Worm (Caenorhabditis elegans): Measurements from ENCODE around the gene syx-18.
A peak's percentile ranks its signal among the peaks of the same experiment; 100 is the strongest.

syx-18 gene

DNA sequence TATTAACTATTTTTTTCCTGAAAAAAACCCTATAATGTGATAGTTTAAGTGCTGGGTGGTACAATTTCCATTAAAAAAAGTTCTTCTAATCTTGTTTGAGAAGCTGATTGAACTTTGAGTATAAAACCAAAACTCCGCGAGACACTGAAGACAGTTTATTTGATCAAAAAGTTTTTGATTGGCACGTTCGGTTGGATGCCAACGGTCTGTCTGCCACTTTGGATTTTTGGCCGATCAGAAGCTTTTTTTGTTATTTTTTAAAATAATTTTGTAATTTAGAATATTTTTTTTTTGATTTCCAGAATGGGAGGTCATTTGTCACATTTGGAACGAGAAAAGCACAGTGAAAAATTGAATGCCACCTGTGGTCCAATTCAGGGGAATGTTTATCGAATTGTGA, 14.3 kb upstream of the syx-18 start, which contains the start of gene cest-28:
cest-28 (plus strand) TSS at position 301 of the 400 bp plus-strand sequence.
- no peak for TF ChIP-seq egl-27 (tag; optimal IDR thresholded peaks at IDR 0.05)
- TF ChIP-seq mbf-1 (tag; optimal IDR thresholded peaks at IDR 0.05), result no peak
- no peak for TF ChIP-seq nhr-25 (tag; optimal IDR thresholded peaks at IDR 0.05)
- TF ChIP-seq sem-4 (tag; optimal IDR thresholded peaks at IDR 0.05), result no peak
- TF ChIP-seq ceh-16 (tag; optimal IDR thresholded peaks at IDR 0.05), result no peak
- no peak for TF ChIP-seq ztf-4 (tag; optimal IDR thresholded peaks at IDR 0.05)
- TF ChIP-seq unc-62 (GFP tag; optimal IDR thresholded peaks at IDR 0.05), result no peak
- no peak for TF ChIP-seq mdl-1 (tag; optimal IDR thresholded peaks at IDR 0.05)
- TF ChIP-seq mab-5 (tag; optimal IDR thresholded peaks at IDR 0.05), result no peak
- TF ChIP-seq nhr-11 (tag; optimal IDR thresholded peaks at IDR 0.05), result no peak
- no peak for TF ChIP-seq F13H6.1 (tag; optimal IDR thresholded peaks at IDR 0.05)
- no peak for TF ChIP-seq alr-1 (tag; optimal IDR thresholded peaks at IDR 0.05)

DNA sequence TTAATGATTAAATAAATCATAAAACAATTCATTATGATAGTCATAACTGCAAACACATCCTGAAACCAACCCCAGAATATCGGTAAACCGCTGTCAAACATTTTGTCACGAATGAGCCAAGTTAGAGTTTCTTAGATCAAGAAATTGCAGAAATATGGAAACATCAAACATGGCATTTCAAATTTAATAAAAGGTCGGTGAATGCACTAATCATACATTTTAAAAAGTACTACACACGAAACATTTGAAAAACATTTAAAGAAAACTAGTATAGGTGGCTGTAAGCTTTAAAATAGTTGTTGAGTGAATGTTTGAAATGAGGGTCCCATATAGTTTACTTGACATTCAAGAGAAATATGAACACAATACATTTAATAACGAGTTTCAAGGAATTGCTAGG, 13.5 kb upstream of the syx-18 start, which contains the start of gene str-180:
str-180 (minus strand) TSS at position 101 of the 400 bp plus-strand sequence.
- TF ChIP-seq ama-1 (optimal IDR thresholded peaks at IDR 0.05) (no peak), aly-2 (tag; optimal IDR thresholded peaks at IDR 0.05) (no peak)

DNA sequence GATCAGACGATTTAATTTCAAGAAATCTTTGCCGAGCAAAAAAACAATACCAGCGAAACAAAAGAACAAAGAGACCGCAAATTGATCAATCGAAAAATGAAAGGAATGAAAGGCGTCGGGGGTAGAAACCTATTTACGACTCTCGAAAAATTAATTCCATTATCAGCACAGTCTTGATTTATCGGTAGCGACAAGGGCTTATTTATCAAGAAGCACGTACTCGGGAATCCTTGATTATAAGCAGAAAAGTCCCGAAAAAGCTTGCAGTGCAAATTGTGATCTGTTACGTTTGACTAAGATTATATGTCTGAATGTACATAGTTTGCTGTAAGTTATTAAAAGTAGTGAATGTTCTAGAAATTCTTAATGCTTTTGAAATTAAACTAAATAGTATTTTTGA, 11.3 kb upstream of the syx-18 start:
- TF ChIP-seq fos-1 (tag; optimal IDR thresholded peaks at IDR 0.05) (peak; percentile 23), ztf-1 (GFP tag; conservative IDR thresholded peaks at IDR 0.05) (no peak), sma-9 (GFP tag; optimal IDR thresholded peaks at IDR 0.05) (peak; percentile 40), sma-9 (tag; optimal IDR thresholded peaks at IDR 0.05) (no peak)

DNA sequence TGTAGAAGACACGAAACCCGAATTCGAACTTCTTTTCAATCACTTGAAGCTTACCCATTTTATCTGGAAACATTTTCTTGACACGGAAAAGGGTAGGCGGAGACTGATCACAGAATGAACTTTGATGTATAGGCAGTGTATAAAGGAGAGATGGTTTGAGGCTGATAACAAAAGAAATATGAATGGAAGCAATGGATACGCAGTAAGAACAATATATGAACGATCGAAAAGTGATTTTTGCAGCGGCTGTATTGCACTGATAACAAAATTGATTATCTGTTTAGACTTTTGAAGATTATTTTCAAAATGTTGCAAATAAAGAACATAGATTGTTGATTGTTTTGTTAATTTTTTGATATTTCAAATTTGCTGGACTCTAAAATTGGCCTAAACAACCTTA, 10.5 kb upstream of the syx-18 start, which contains the start of gene pmp-5:
pmp-5 (minus strand) TSS at position 63 of the 400 bp plus-strand sequence.
- TF ChIP-seq ztf-4 (tag; optimal IDR thresholded peaks at IDR 0.05), result no peak
- no peak for TF ChIP-seq dmd-4 (tag; optimal IDR thresholded peaks at IDR 0.05)
- no peak for TF ChIP-seq F13H6.1 (tag; optimal IDR thresholded peaks at IDR 0.05)
- no peak for TF ChIP-seq mab-5 (tag; optimal IDR thresholded peaks at IDR 0.05)
- peak; percentile 82 for TF ChIP-seq sma-9 (GFP tag; optimal IDR thresholded peaks at IDR 0.05)
- TF ChIP-seq sma-9 (tag; optimal IDR thresholded peaks at IDR 0.05), result no peak
- TF ChIP-seq sma-3 (GFP tag; optimal IDR thresholded peaks at IDR 0.05), result no peak
- no peak for TF ChIP-seq nhr-77 (tag; optimal IDR thresholded peaks at IDR 0.05)
- no peak for TF ChIP-seq alr-1 (tag; optimal IDR thresholded peaks at IDR 0.05)
- no peak for TF ChIP-seq blmp-1 (tag; optimal IDR thresholded peaks at IDR 0.05; ENCODE audit: insufficient read depth)
- TF ChIP-seq fos-1 (tag; optimal IDR thresholded peaks at IDR 0.05), result peak; percentile 31
- no peak for TF ChIP-seq elt-1 (tag; optimal IDR thresholded peaks at IDR 0.05)
- no peak for TF ChIP-seq C34F6.9 (tag; optimal IDR thresholded peaks at IDR 0.05)

DNA sequence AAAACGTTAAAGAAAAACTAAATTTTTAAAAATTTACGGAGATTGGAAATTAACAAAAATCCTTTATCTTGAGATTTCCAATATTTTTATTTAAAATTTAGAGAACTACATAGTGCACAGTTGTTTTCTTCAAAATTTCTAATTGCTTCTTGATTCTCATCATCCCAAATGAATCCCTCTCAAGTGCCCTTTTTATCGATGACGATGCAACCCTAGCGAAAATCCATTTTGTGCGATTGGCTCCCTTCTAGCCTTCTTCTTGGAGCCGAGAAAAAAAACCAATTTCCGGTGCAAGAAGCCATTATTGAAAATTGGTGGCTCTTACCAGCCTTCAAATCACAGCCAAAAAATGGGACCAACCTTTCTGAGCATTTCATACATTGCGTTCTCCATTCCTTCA, 7.3 kb upstream of the syx-18 start:
- TF ChIP-seq elt-1 (tag; optimal IDR thresholded peaks at IDR 0.05) (no peak), ztf-4 (tag; optimal IDR thresholded peaks at IDR 0.05) (no peak), lin-39 (tag; optimal IDR thresholded peaks at IDR 0.05) (no peak), mbf-1 (tag; optimal IDR thresholded peaks at IDR 0.05) (no peak), sem-4 (tag; optimal IDR thresholded peaks at IDR 0.05) (no peak), nhr-25 (tag; optimal IDR thresholded peaks at IDR 0.05) (no peak), elt-3 (tag; optimal IDR thresholded peaks at IDR 0.05) (no peak), Y55F3AM.14 (GFP tag; optimal IDR thresholded peaks at IDR 0.05) (no peak), mdl-1 (tag; optimal IDR thresholded peaks at IDR 0.05) (no peak), ama-1 (optimal IDR thresholded peaks at IDR 0.05) (no peak), dmd-4 (tag; optimal IDR thresholded peaks at IDR 0.05) (no peak), peb-1 (tag; optimal IDR thresholded peaks at IDR 0.05) (no peak), nhr-6 (tag; optimal IDR thresholded peaks at IDR 0.05) (no peak), lin-13 (GFP tag; optimal IDR thresholded peaks at IDR 0.05) (no peak)

DNA sequence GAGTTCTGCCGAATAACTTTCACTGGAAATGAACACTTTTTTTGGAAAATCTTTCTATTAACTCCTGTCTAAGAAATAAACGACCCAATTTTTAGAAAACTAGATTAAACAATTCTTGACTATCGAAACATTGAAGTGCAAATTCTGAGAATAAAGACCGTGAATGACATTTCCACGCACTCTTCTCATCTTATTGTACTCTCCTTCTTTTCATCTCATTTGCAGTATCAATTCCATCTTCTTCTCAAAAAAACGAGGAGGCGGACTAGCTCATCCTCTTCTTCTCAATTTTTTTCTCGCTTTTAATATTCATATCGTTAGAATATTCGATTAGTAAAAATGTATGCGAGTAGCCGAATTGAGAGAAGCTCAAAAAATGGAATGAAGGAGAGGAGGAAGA, 6.4 kb upstream of the syx-18 start:
- TF ChIP-seq lin-39 (tag; optimal IDR thresholded peaks at IDR 0.05) (no peak), unc-39 (tag; optimal IDR thresholded peaks at IDR 0.05) (no peak), dmd-4 (tag; optimal IDR thresholded peaks at IDR 0.05) (no peak), Y55F3AM.14 (GFP tag; optimal IDR thresholded peaks at IDR 0.05) (no peak), elt-1 (tag; optimal IDR thresholded peaks at IDR 0.05) (no peak), gmeb-1 (tag; optimal IDR thresholded peaks at IDR 0.05) (no peak), crh-2 (tag; optimal IDR thresholded peaks at IDR 0.05) (peak; percentile 3), lsy-2 (tag; optimal IDR thresholded peaks at IDR 0.05) (peak in 1 of 2 experiments; percentile 21), C34F6.9 (tag; optimal IDR thresholded peaks at IDR 0.05) (peak; percentile 49), snpc-4 (tag; optimal IDR thresholded peaks at IDR 0.05) (no peak), ztf-4 (tag; optimal IDR thresholded peaks at IDR 0.05) (no peak), ZK546.5 (tag; optimal IDR thresholded peaks at IDR 0.05) (no peak), sma-3 (GFP tag; optimal IDR thresholded peaks at IDR 0.05) (no peak), unc-55 (GFP tag; optimal IDR thresholded peaks at IDR 0.05) (peak; percentile 39), nhr-77 (tag; optimal IDR thresholded peaks at IDR 0.05) (no peak), ceh-82 (tag; optimal IDR thresholded peaks at IDR 0.05) (no peak), ceh-16 (tag; optimal IDR thresholded peaks at IDR 0.05) (no peak), nhr-237 (tag; optimal IDR thresholded peaks at IDR 0.05) (no peak), nhr-129 (tag; optimal IDR thresholded peaks at IDR 0.05) (no peak), ama-1 (optimal IDR thresholded peaks at IDR 0.05) (no peak), ztf-1 (GFP tag; conservative IDR thresholded peaks at IDR 0.05) (no peak), nhr-25 (tag; optimal IDR thresholded peaks at IDR 0.05) (no peak), nhr-21 (tag; optimal IDR thresholded peaks at IDR 0.05) (no peak), F13H6.1 (tag; optimal IDR thresholded peaks at IDR 0.05) (peak; percentile 15), R02D3.7 (tag; optimal IDR thresholded peaks at IDR 0.05) (no peak), mab-5 (tag; optimal IDR thresholded peaks at IDR 0.05) (no peak)

Data from whole organism, L2 larva.